Worm (Caenorhabditis elegans) whole organism, L1 larva: ENCODE results near the gene F52G3.1.

ENCODE experiments used
- F16B12.6 ChIP-seq: fragments of 150-350 bp; optimal IDR thresholded peaks from 2 replicates; lab custom pipeline; 2014; ENCODE audit warnings: missing biosample characterization, missing genetic modification characterization
- ama-1 ChIP-seq: fragments of 150-350 bp; optimal IDR thresholded peaks from 2 replicates; lab custom pipeline; 2014
- ceh-8 ChIP-seq: fragments of 200-800 bp; sonication (Bioruptor generic); optimal IDR thresholded peaks from 2 replicates; lab custom pipeline; 2018; ENCODE audit warnings: mild to moderate bottlenecking, missing genetic modification characterization, moderate library complexity, missing compliant biosample characterization
- egl-27 ChIP-seq, 2 experiments: fragments of 150-350 bp in 1 of 2; sonication (generic microtip); optimal IDR thresholded peaks; 3 replicates each; lab custom pipeline; 2017 to 2018; ENCODE audit warnings: missing biosample characterization in 2 of 2, missing genetic modification characterization in 2 of 2, missing genetic modification reagents in 2 of 2
- elt-2 ChIP-seq: sonication (generic microtip); optimal IDR thresholded peaks from 2 replicates; lab custom pipeline; 2016; ENCODE audit warnings: missing genetic modification characterization, mild to moderate bottlenecking, inconsistent platforms, missing compliant biosample characterization, missing genetic modification reagents
- elt-3 ChIP-seq, 6 experiments: fragments of 150-350 bp in 1 of 6; sonication (generic microtip); optimal IDR thresholded peaks; 2 replicates each; lab custom pipeline; 2017 to 2018; ENCODE audit warnings: missing biosample characterization in 6 of 6, missing genetic modification characterization in 6 of 6, inconsistent platforms in 1 of 6
- fos-1 ChIP-seq: fragments of 150-350 bp; optimal IDR thresholded peaks from 2 replicates; lab custom pipeline; 2014; ENCODE audit warnings: missing biosample characterization, missing genetic modification characterization
- lsy-2 ChIP-seq, 2 experiments: fragments of 150-350 bp; optimal IDR thresholded peaks; 2 replicates each; lab custom pipeline; 2014; ENCODE audit warnings: missing biosample characterization in 2 of 2, missing genetic modification characterization in 2 of 2
- nhr-11 ChIP-seq: fragments of 150-350 bp; optimal IDR thresholded peaks from 2 replicates; lab custom pipeline; 2014; ENCODE audit warnings: missing biosample characterization, missing genetic modification characterization
- nhr-12 ChIP-seq: sonication (generic microtip); optimal IDR thresholded peaks from 2 replicates; lab custom pipeline; 2017; ENCODE audit warnings: missing biosample characterization, missing genetic modification characterization
- snpc-4 ChIP-seq: fragments of 150-350 bp; optimal IDR thresholded peaks from 2 replicates; lab custom pipeline; 2014; ENCODE audit warnings: missing biosample characterization, missing genetic modification characterization
- sox-4 ChIP-seq: sonication (generic microtip); optimal IDR thresholded peaks from 2 replicates; lab custom pipeline; 2016; ENCODE audit warnings: missing genetic modification characterization, missing compliant biosample characterization

ce11 chrX:16930333-16930621 is 33.4 kb upstream of the F52G3.1 start:
- no peak for TF ChIP-seq nhr-12 (tag; lab: Kevin White, UChicago)
- no peak for TF ChIP-seq F16B12.6
- no peak for TF ChIP-seq elt-3 (tag; optimal IDR thresholded peaks at IDR 0.05; lab: Kevin White, UChicago)
- TF ChIP-seq ceh-8 (GFP tag; lab: Kevin White, UChicago), result no peak
- TF ChIP-seq nhr-11 (tag; lab: Kevin White, UChicago), result no peak
- no peak for TF ChIP-seq lsy-2 (tag; optimal IDR thresholded peaks at IDR 0.05; lab: Kevin White, UChicago)
- no peak for TF ChIP-seq egl-27 (tag; optimal IDR thresholded peaks at IDR 0.05; lab: Kevin White, UChicago)
- no peak for TF ChIP-seq sox-4 (tag; lab: Kevin White, UChicago)
- no peak for TF ChIP-seq elt-2
- TF ChIP-seq snpc-4, result no peak
- no peak for TF ChIP-seq fos-1 (tag; lab: Kevin White, UChicago)
- TF ChIP-seq ama-1, result no peak
